Worm (Caenorhabditis elegans) whole organism, L4 larva: ENCODE results near the gene C16C4.18.

Experiments used
- F44E2.7 ChIP-seq: fragments of 200-800 bp; sonication (Bioruptor generic); IDR thresholded peaks from 2 replicates; pipeline ENCODE4 v2.1.2; 2022; ENCODE audit warnings: missing genetic modification characterization, missing compliant biosample characterization
- ceh-82 ChIP-seq: sonication (generic microtip); optimal IDR thresholded peaks from 2 replicates; lab custom pipeline; 2017; ENCODE audit warnings: missing biosample characterization, missing genetic modification characterization
- daf-12 ChIP-seq: fragments of 150-350 bp; optimal IDR thresholded peaks from 2 replicates; lab custom pipeline; 2014; ENCODE audit warnings: missing biosample characterization, missing genetic modification reagents, missing genetic modification characterization
- gei-8 ChIP-seq: fragments of 200-800 bp; sonication (Bioruptor generic); optimal IDR thresholded peaks from 2 replicates; lab custom pipeline; 2018; ENCODE audit warnings: mild to moderate bottlenecking, missing genetic modification characterization, missing compliant biosample characterization
- lin-29 ChIP-seq: fragments of 200-800 bp; sonication (Bioruptor generic); IDR thresholded peaks from 2 replicates; pipeline ENCODE4 v1.3.6; 2022; ENCODE audit warnings: missing genetic modification reagents, missing genetic modification characterization, missing compliant biosample characterization
- lin-39 ChIP-seq: fragments of 150-350 bp; optimal IDR thresholded peaks from 2 replicates; lab custom pipeline; 2014; ENCODE audit warnings: missing biosample characterization, missing genetic modification reagents, missing genetic modification characterization
- madf-9 ChIP-seq: fragments of 200-800 bp; sonication (Bioruptor generic); conservative IDR thresholded peaks from 2 replicates; pipeline ENCODE4 v1.3.6; 2022; ENCODE audit warnings: missing genetic modification reagents, missing genetic modification characterization, missing compliant biosample characterization
- nhr-11 ChIP-seq: fragments of 150-350 bp; optimal IDR thresholded peaks from 2 replicates; lab custom pipeline; 2014; ENCODE audit warnings: missing biosample characterization, missing genetic modification characterization
- nhr-28 ChIP-seq: fragments of 150-350 bp; optimal IDR thresholded peaks from 2 replicates; lab custom pipeline; 2014; ENCODE audit warnings: missing biosample characterization, missing genetic modification characterization
- nhr-77 ChIP-seq: fragments of 150-350 bp; optimal IDR thresholded peaks from 2 replicates; lab custom pipeline; 2014; ENCODE audit warnings: missing biosample characterization, missing genetic modification characterization

DNA sequence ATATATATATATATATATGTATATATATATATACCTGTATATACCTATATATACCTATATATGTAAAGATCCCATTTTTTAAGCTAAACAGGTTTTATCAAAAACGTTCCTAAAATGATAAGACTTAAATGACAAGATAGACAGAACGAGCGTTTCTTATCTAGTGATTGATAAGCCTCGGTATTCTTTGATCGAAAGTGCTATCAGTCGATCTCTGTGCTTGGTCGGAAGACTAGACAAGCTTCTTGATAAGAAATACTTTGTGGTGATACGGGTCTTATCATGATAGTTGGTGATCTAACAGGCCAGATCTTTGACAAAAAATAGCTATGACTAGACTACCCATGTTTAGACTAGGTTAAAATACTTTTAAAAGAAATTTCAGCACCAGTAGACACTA, 9.4 kb downstream of the C16C4.18 start:
- TF ChIP-seq daf-12: no peak
- TF ChIP-seq F44E2.7 (GFP tag; lab: Robert Waterston, UW): no peak
- TF ChIP-seq nhr-11 (tag; lab: Kevin White, UChicago): no peak
- no peak for TF ChIP-seq madf-9 (GFP tag; lab: Robert Waterston, UW)
- TF ChIP-seq lin-39: no peak
- TF ChIP-seq nhr-28: peak; percentile 96
- peak; percentile 94 for TF ChIP-seq nhr-77
- TF ChIP-seq lin-29 (GFP tag; lab: Robert Waterston, UW): no peak
- TF ChIP-seq gei-8: no peak
- no peak for TF ChIP-seq ceh-82 (tag; lab: Kevin White, UChicago)
